Worm (Caenorhabditis elegans): ENCODE measurements around the gene C25E10.10.

C25E10.10 gene

ce11 chrV:9015540-9015939 lies 40.6 kb downstream of the C25E10.10 start, which contains the start of gene srt-18:
TSS of gene srt-18 (minus strand) at chrV:9015640.
- TF ChIP-seq peb-1 (tag; optimal IDR thresholded peaks at IDR 0.05) (no peak), nhr-23 (tag; optimal IDR thresholded peaks at IDR 0.05) (no peak), egl-27 (tag; optimal IDR thresholded peaks at IDR 0.05) (no peak)

ce11 chrV:9013765-9014164 lies 42.4 kb downstream of the C25E10.10 start, which contains the start of gene srh-201:
TSS of gene srh-201 (minus strand) at chrV:9013865.
- TF ChIP-seq R02D3.7 (tag; optimal IDR thresholded peaks at IDR 0.05) (no peak), ztf-1 (GFP tag; conservative IDR thresholded peaks at IDR 0.05) (no peak), sem-4 (tag; optimal IDR thresholded peaks at IDR 0.05) (no peak), lin-39 (tag; optimal IDR thresholded peaks at IDR 0.05) (no peak), alr-1 (tag; optimal IDR thresholded peaks at IDR 0.05) (no peak), skn-1 (tag; optimal IDR thresholded peaks at IDR 0.05) (no peak), elt-1 (tag; optimal IDR thresholded peaks at IDR 0.05) (no peak), Y55F3AM.14 (GFP tag; optimal IDR thresholded peaks at IDR 0.05) (no peak), C34F6.9 (tag; optimal IDR thresholded peaks at IDR 0.05) (no peak), ceh-82 (tag; optimal IDR thresholded peaks at IDR 0.05) (no peak), lsy-2 (tag; optimal IDR thresholded peaks at IDR 0.05) (no peak), aly-2 (tag; optimal IDR thresholded peaks at IDR 0.05) (no peak), peb-1 (tag; optimal IDR thresholded peaks at IDR 0.05) (no peak), nhr-129 (tag; optimal IDR thresholded peaks at IDR 0.05) (no peak)

DNA sequence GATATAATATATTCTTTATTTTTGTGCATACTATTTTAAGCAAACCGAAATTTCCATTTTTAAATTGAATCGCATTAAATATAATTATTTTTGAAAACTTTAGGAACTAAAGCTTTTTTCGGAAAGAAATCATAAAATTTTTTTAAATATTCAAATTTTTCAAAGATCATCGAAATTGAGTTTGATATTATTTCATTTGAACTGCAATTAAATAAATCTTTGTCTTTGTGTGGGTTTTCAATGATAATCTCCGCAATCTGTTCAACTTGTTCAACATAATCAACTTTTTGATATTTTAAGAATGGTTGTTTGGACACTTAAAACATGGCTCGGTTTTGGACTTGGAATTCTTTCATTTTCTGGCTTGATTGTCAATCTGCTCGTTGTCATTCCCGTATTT lies 47.0 kb downstream of the C25E10.10 start, which contains the start of gene srx-2:
Gene srx-2 (plus strand): TSS at position 301 of the 400 bp plus-strand sequence.
- TF ChIP-seq nhr-77 (tag; optimal IDR thresholded peaks at IDR 0.05) (no peak), elt-1 (tag; optimal IDR thresholded peaks at IDR 0.05) (no peak), crh-2 (tag; optimal IDR thresholded peaks at IDR 0.05) (no peak), ztf-1 (GFP tag; conservative IDR thresholded peaks at IDR 0.05) (no peak), ceh-16 (tag; optimal IDR thresholded peaks at IDR 0.05) (no peak), sma-3 (GFP tag; optimal IDR thresholded peaks at IDR 0.05) (no peak), Y55F3AM.14 (GFP tag; optimal IDR thresholded peaks at IDR 0.05) (no peak), aly-2 (tag; optimal IDR thresholded peaks at IDR 0.05) (no peak), nhr-237 (tag; optimal IDR thresholded peaks at IDR 0.05) (no peak), nhr-11 (tag; optimal IDR thresholded peaks at IDR 0.05) (no peak), ZK546.5 (tag; optimal IDR thresholded peaks at IDR 0.05) (no peak)

Measured in whole organism, L2 larva.